Fruit fly (Drosophila melanogaster): ENCODE data around the gene dgt2.

DNA sequence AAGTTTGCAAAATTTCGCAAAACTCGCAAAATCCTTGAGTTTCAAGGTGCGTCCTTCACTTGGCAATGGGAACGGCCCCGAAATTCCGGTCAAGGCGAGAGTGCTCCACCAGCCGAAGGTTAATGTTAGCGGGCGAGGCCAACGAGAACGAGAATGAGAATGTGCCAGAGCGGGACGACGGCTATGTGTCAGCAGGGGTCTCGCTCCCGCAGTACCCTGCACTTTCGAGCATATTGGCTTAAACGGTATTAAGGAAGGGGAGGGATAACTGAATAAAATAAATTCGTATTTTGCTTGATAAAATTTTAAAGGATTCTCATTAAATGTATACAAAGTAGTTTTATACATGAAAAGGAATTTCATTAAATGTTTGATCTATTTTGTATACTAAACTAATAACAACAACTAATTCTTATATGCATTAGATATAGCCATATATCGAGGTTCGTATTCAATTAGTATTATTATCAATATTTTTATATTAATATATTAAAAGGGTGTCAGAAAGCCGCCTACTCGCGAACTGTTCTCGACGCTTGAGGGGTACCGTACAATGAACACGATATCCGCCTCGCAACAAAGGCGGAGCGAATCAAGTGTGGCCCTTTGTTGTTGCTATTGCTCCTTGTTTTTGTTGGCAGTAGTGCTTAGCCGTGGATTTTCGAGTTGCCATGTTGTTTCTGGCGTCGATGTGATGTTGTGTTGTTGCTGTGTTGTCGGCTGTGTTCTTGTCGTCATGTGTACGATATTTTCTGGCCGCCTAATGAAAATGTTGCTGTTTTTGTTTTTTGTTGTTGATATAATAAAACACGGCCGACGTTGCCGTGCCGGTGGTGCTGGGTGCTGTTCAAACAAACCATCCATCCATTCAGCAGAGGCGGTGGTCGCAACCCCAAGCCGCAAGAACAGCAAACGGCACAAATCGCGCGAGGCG, 16.9 kb downstream of the dgt2 start:
- TF ChIP-seq CG33017 (tag; optimal IDR thresholded peaks at IDR 0.05) (peak; percentile 94), Crg-1 (GFP tag; optimal IDR thresholded peaks at IDR 0.05) (peak; percentile 69), Mnt (GFP tag; optimal IDR thresholded peaks at IDR 0.05) (no peak)

All from whole organism, adult.